Worm (Caenorhabditis elegans) whole organism, young adult: ENCODE results near the gene memo-1.

Experiments used
- B0261.1 ChIP-seq: sonication (generic microtip); optimal IDR thresholded peaks from 2 replicates; lab custom pipeline; 2016; ENCODE audit warnings: mild to moderate bottlenecking, missing genetic modification characterization, moderate library complexity, missing compliant biosample characterization
- C17E4.6 ChIP-seq: fragments of 200-800 bp; sonication (Bioruptor generic); IDR thresholded peaks from 2 replicates; pipeline ENCODE4 v1.3.6; 2022; ENCODE audit warnings: missing genetic modification reagents, missing genetic modification characterization, missing compliant biosample characterization
- F23B12.7 ChIP-seq: sonication (generic microtip); optimal IDR thresholded peaks from 2 replicates; lab custom pipeline; 2017; ENCODE audit warnings: missing genetic modification characterization, mild to moderate bottlenecking, missing compliant biosample characterization, antibody characterized with exemption, moderate library complexity; ENCODE audit not compliant: insufficient read depth
- F33H1.4 ChIP-seq: fragments of 200-800 bp; sonication (Bioruptor generic); IDR thresholded peaks from 2 replicates; pipeline ENCODE4 v1.3.6; 2022; ENCODE audit warnings: missing genetic modification reagents, missing genetic modification characterization, missing compliant biosample characterization
- F37B4.10 ChIP-seq: fragments of 200-800 bp; sonication (Bioruptor generic); IDR thresholded peaks from 2 replicates; pipeline ENCODE4 v1.3.6; 2022; ENCODE audit warnings: missing genetic modification characterization, missing compliant biosample characterization
- F52B5.7 ChIP-seq: sonication (generic microtip); optimal IDR thresholded peaks from 2 replicates; lab custom pipeline; 2016; ENCODE audit warnings: mild to moderate bottlenecking, missing genetic modification characterization, missing compliant biosample characterization
- T26A5.8 ChIP-seq: sonication (generic microtip); optimal IDR thresholded peaks from 2 replicates; lab custom pipeline; 2016; ENCODE audit warnings: missing genetic modification characterization, missing compliant biosample characterization
- Y79H2A.3 ChIP-seq: fragments of 200-800 bp; sonication (Bioruptor generic); conservative IDR thresholded peaks from 2 replicates; pipeline ENCODE4 v1.3.6; 2022; ENCODE audit warnings: missing genetic modification reagents, missing genetic modification characterization, missing compliant biosample characterization
- attf-3 ChIP-seq: fragments of 200-800 bp; sonication (Bioruptor generic); conservative IDR thresholded peaks from 2 replicates; pipeline ENCODE4 v1.3.6; 2022; ENCODE audit warnings: missing genetic modification reagents, missing genetic modification characterization, missing compliant biosample characterization
- bed-2 ChIP-seq: fragments of 200-800 bp; sonication (Bioruptor generic); IDR thresholded peaks from 2 replicates; pipeline ENCODE4 v1.3.6; 2022; ENCODE audit warnings: missing genetic modification reagents, missing genetic modification characterization, missing compliant biosample characterization
- ccch-3 ChIP-seq: fragments of 200-800 bp; sonication (Bioruptor generic); optimal IDR thresholded peaks from 2 replicates; lab custom pipeline; 2018; ENCODE audit warnings: mild to moderate bottlenecking, missing genetic modification characterization, missing compliant biosample characterization
- cebp-2 ChIP-seq: fragments of 200-800 bp; sonication (Bioruptor generic); IDR thresholded peaks from 2 replicates; pipeline ENCODE4 v1.3.6; 2022; ENCODE audit warnings: missing genetic modification characterization, missing compliant biosample characterization
- die-1 ChIP-seq: sonication (generic microtip); optimal IDR thresholded peaks from 2 replicates; lab custom pipeline; 2016; ENCODE audit warnings: missing genotype, mild to moderate bottlenecking, missing genetic modification characterization, missing compliant biosample characterization
- dox-1 ChIP-seq: fragments of 200-800 bp; sonication (Bioruptor generic); IDR thresholded peaks from 2 replicates; pipeline ENCODE4 v1.3.6; 2022; ENCODE audit warnings: missing genetic modification reagents, missing genetic modification characterization, missing compliant biosample characterization
- egl-18 ChIP-seq: fragments of 200-800 bp; sonication (Bioruptor generic); IDR thresholded peaks from 2 replicates; pipeline ENCODE4 v1.3.6; 2022; ENCODE audit warnings: missing genetic modification reagents, missing genetic modification characterization, missing compliant biosample characterization
- egl-44 ChIP-seq: fragments of 200-800 bp; sonication (Bioruptor generic); IDR thresholded peaks from 2 replicates; pipeline ENCODE4 v1.3.6; 2022; ENCODE audit warnings: missing genetic modification reagents, missing genetic modification characterization, missing compliant biosample characterization
- hlh-12 ChIP-seq: sonication (generic microtip); optimal IDR thresholded peaks from 2 replicates; lab custom pipeline; 2016; ENCODE audit warnings: missing genetic modification characterization, missing compliant biosample characterization
- hlh-26 ChIP-seq: fragments of 200-800 bp; sonication (Bioruptor generic); conservative IDR thresholded peaks from 2 replicates; pipeline ENCODE4 v1.3.6; 2022; ENCODE audit warnings: missing genetic modification reagents, missing genetic modification characterization, missing compliant biosample characterization
- hmg-1.2 ChIP-seq: fragments of 200-800 bp; sonication (Bioruptor generic); IDR thresholded peaks from 2 replicates; pipeline ENCODE4 v1.3.6; 2022; ENCODE audit warnings: missing genetic modification reagents, missing genetic modification characterization, missing compliant biosample characterization
- hmg-20 ChIP-seq: fragments of 200-800 bp; sonication (Bioruptor generic); IDR thresholded peaks from 2 replicates; pipeline ENCODE4 v1.3.6; 2022; ENCODE audit warnings: missing genetic modification reagents, missing genetic modification characterization, missing compliant biosample characterization
- hsf-1 ChIP-seq: fragments of 200-800 bp; sonication (Bioruptor generic); IDR thresholded peaks from 2 replicates; pipeline ENCODE4 v1.3.6; 2022; ENCODE audit warnings: missing genetic modification reagents, missing genetic modification characterization, missing compliant biosample characterization
- lin-35 ChIP-seq, 3 experiments: fragments of 150-350 bp in 2 of 3; sonication (generic microtip) in 1 of 3; optimal IDR thresholded peaks; 2 replicates each; lab custom pipeline; 2014 to 2018; ENCODE audit warnings: missing biosample characterization in 3 of 3, missing genetic modification characterization in 3 of 3, missing genetic modification reagents in 3 of 3
- lin-54 ChIP-seq: fragments of 200-800 bp; sonication (Bioruptor generic); optimal IDR thresholded peaks from 2 replicates; lab custom pipeline; 2018; ENCODE audit warnings: mild to moderate bottlenecking, missing genetic modification characterization, missing compliant biosample characterization
- lsl-1 ChIP-seq: fragments of 200-800 bp; sonication (Bioruptor generic); optimal IDR thresholded peaks from 2 replicates; lab custom pipeline; 2018; ENCODE audit warnings: mild to moderate bottlenecking, missing genetic modification characterization, moderate library complexity, missing compliant biosample characterization
- madf-3 ChIP-seq: fragments of 200-800 bp; sonication (Bioruptor generic); IDR thresholded peaks from 2 replicates; pipeline ENCODE4 v1.3.6; 2022; ENCODE audit warnings: missing genetic modification reagents, missing genetic modification characterization, missing compliant biosample characterization
- mes-4 ChIP-seq: sonication (generic microtip); optimal IDR thresholded peaks from 2 replicates; lab custom pipeline; 2016; ENCODE audit warnings: missing genotype, missing genetic modification characterization, missing compliant biosample characterization
- nfya-2 ChIP-seq: fragments of 200-800 bp; sonication (Bioruptor generic); IDR thresholded peaks from 2 replicates; pipeline ENCODE4 v1.3.6; 2022; ENCODE audit warnings: missing genetic modification reagents, missing genetic modification characterization, missing compliant biosample characterization
- pha-4 ChIP-seq: fragments of 150-350 bp; sonication (generic microtip); optimal IDR thresholded peaks from 2 replicates; lab custom pipeline; 2014; ENCODE audit warnings: missing biosample characterization, missing genetic modification reagents, missing genetic modification characterization
- snpc-1.3 ChIP-seq: sonication (generic microtip); optimal IDR thresholded peaks from 2 replicates; lab custom pipeline; 2017; ENCODE audit warnings: missing genetic modification characterization, mild to moderate bottlenecking, missing compliant biosample characterization, antibody characterized with exemption, moderate library complexity, missing genotype, missing genetic modification reagents; ENCODE audit not compliant: insufficient read depth
- snpc-3.4 ChIP-seq: sonication (generic microtip); optimal IDR thresholded peaks from 2 replicates; lab custom pipeline; 2017; ENCODE audit warnings: missing genetic modification characterization, mild to moderate bottlenecking, missing compliant biosample characterization, antibody characterized with exemption, moderate library complexity, missing genotype, missing genetic modification reagents
- somi-1 ChIP-seq: fragments of 200-800 bp; sonication (Bioruptor generic); optimal IDR thresholded peaks from 2 replicates; lab custom pipeline; 2018; ENCODE audit warnings: mild to moderate bottlenecking, missing genetic modification characterization, missing compliant biosample characterization
- tbp1 ChIP-seq: fragments of 200-800 bp; sonication (Bioruptor generic); optimal IDR thresholded peaks from 2 replicates; lab custom pipeline; 2018; ENCODE audit warnings: mild to moderate bottlenecking, missing genetic modification characterization, missing compliant biosample characterization
- tbx-9 ChIP-seq: sonication (generic microtip); optimal IDR thresholded peaks from 2 replicates; lab custom pipeline; 2016; ENCODE audit warnings: borderline replicate concordance, missing genetic modification characterization, inconsistent platforms, missing compliant biosample characterization
- unc-62 ChIP-seq: fragments of 150-350 bp; optimal IDR thresholded peaks from 2 replicates; lab custom pipeline; 2014; ENCODE audit warnings: missing biosample characterization, missing genetic modification reagents, missing genetic modification characterization
- zfh-2 ChIP-seq: fragments of 200-800 bp; sonication (Bioruptor generic); conservative IDR thresholded peaks from 2 replicates; pipeline ENCODE4 v1.3.6; 2022; ENCODE audit warnings: missing genetic modification reagents, missing genetic modification characterization, missing compliant biosample characterization
- ztf-18 ChIP-seq: sonication (generic microtip); optimal IDR thresholded peaks from 2 replicates; lab custom pipeline; 2016; ENCODE audit warnings: missing genotype, mild to moderate bottlenecking, missing genetic modification characterization, missing compliant biosample characterization
- ztf-25 ChIP-seq: fragments of 200-800 bp; sonication (Bioruptor generic); IDR thresholded peaks from 2 replicates; pipeline ENCODE4 v1.3.6; 2022; ENCODE audit warnings: missing genetic modification reagents, missing genetic modification characterization, missing compliant biosample characterization
- ztf-28 ChIP-seq: fragments of 200-800 bp; sonication (Bioruptor generic); IDR thresholded peaks from 2 replicates; pipeline ENCODE4 v1.3.6; 2022; ENCODE audit warnings: missing genetic modification reagents, missing genetic modification characterization, missing compliant biosample characterization
- ztf-3 ChIP-seq: fragments of 200-800 bp; sonication (Bioruptor generic); optimal IDR thresholded peaks from 2 replicates; lab custom pipeline; 2018; ENCODE audit warnings: mild to moderate bottlenecking, missing genetic modification characterization, missing compliant biosample characterization
- ztf-6 ChIP-seq: fragments of 200-800 bp; sonication (Bioruptor generic); IDR thresholded peaks from 2 replicates; pipeline ENCODE4 v1.3.6; 2022; ENCODE audit warnings: missing genetic modification reagents, missing genetic modification characterization, missing compliant biosample characterization

Gene memo-1

DNA sequence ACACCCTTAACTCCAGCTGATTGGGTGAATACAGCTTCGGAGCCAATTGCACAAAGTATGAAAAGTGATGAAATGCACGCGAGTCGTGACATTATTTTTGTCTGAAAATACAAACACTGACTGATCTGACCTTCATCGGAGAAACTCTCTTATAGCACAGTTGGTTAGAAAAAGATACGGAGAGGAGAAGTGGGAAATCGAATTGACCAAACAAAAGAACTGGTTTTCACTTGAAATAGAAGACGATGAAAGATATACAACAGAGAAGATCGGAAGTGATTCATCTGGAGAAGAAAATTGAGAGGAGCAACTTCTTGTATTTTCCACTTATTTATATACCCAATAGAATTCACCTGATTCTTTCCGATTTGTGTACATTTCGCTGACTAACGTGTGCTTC lies 9.2 kb downstream of the memo-1 start, which contains the start of gene ttr-33:
TSS of gene ttr-33 (minus strand) at position 101 of the 400 bp plus-strand sequence.
- TF ChIP-seq T26A5.8, result no peak
- TF ChIP-seq nfya-2 (GFP tag; lab: Robert Waterston, UW), result no peak
- no peak for TF ChIP-seq hmg-20 (GFP tag; lab: Robert Waterston, UW)

DNA sequence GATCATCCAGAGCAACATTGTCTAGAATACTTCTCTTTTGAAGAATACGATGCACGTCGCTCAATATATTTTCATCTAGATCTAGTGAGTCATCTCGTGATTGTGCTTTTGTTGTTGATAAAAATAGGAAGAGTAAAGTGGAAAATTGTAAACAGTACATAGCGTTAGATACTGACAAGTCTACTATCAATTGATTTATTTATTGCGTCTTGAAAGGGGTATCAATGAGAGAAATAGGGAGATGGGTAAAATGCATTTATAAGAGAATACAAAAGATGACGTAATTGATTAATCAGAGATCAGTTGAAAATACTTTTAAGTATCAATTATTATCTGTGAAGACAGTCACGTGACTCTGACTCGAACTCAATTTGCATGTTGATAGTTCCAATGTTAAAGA lies 10.1 kb downstream of the memo-1 start, which contains the start of gene txt-5:
TSS of gene txt-5 (minus strand) at position 224 of the 400 bp plus-strand sequence.
- TF ChIP-seq lin-35 (GFP tag; optimal IDR thresholded peaks at IDR 0.05; lab: Kevin White, UChicago), result no peak
- TF ChIP-seq mes-4, result no peak
- TF ChIP-seq ztf-6 (GFP tag; lab: Robert Waterston, UW), result no peak
- TF ChIP-seq, all 124 proteins: peak for 0

DNA sequence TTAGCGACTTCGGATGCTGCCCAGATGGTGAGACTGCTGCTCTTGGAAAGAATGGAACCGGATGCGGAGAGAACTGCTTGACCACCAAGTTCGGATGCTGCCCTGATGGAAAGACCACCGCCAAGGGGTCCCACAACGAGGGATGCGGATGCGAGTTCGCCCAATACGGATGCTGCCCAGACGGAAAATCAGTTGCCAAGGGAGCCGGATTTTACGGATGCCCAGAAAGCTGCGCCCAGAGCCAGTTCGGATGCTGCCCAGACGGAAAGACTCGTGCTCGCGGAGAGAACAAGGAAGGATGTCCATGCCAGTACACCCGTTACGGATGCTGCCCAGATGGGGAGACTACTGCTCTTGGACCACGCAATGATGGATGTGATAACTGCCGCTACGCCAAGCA lies 16.0 kb downstream of the memo-1 start:
- 0 out of 2 replicates have a peak, but pooled peaks have one; percentile 29 for TF ChIP-seq F37B4.10 (GFP tag; lab: Robert Waterston, UW)
- 0 out of 2 replicates have a peak, but pooled peaks have one; percentile 24 for TF ChIP-seq dox-1 (GFP tag; lab: Robert Waterston, UW)
- 0 out of 2 replicates have a peak, but pooled peaks have one; percentile 19 for TF ChIP-seq ztf-28 (GFP tag; lab: Robert Waterston, UW)
- TF ChIP-seq zfh-2 (GFP tag; lab: Robert Waterston, UW), result peak; percentile 84
- TF ChIP-seq cebp-2 (GFP tag; lab: Robert Waterston, UW), result no peak
- TF ChIP-seq tbx-9 (tag; lab: Kevin White, UChicago), result no peak

DNA sequence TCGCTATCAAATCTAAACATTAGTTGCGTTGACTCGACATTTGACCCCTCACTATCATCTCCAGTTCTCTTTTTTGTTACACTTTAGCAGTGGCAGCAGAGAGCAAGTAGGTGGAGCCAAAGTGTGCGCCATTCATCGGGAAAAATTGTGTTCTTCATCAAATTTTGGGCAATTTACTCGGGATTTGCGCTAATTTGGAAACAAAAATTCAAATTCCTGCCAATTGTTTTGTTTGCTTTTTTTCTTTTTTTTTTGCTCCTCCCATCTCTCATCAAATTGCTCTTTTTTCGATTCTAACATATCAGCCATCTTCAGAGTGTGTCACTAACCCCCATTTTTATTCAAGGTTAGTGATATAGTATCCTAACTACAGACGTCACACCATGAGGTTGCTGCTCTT lies 20.1 kb downstream of the memo-1 start, which contains the start of gene mig-6:
TSS of gene mig-6 (plus strand) at position 301 of the 400 bp plus-strand sequence.
- TF ChIP-seq unc-62, result no peak
- TF ChIP-seq B0261.1 (tag; lab: Kevin White, UChicago), result no peak
- TF ChIP-seq F33H1.4 (GFP tag; lab: Robert Waterston, UW), result no peak
- no peak for TF ChIP-seq die-1
- TF ChIP-seq Y79H2A.3, result no peak
- no peak for TF ChIP-seq snpc-3.4 (tag; lab: Kevin White, UChicago)
- TF ChIP-seq tbp1 (GFP tag; lab: Kevin White, UChicago), result no peak
- no peak for TF ChIP-seq dox-1 (GFP tag; lab: Robert Waterston, UW)
- TF ChIP-seq pha-4 (tag; lab: Kevin White, UChicago), result no peak
- TF ChIP-seq ccch-3 (GFP tag; lab: Kevin White, UChicago), result no peak
- TF ChIP-seq hsf-1, result no peak
- TF ChIP-seq lsl-1 (GFP tag; lab: Kevin White, UChicago), result no peak
- TF ChIP-seq ztf-25, result no peak
- TF ChIP-seq, all 124 proteins: peak for 0

DNA sequence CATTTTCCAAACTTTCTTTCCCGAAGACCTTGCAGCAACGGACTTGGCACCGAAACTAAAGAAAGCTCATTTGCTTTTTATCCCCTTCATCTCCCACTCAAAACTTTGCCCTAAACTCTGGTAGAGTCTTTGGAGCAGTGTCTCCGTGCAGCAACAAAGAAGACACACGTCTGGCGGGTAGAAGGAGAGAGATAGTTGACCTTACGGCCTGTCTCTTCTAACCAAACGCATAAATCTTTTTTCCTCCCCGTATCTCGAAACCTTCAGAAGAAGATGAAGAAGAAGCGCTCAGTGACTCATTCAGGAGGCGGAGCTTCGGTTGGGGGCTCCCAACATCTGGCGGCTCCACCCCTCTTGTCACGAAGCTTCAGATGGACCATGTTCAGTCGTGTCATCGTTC lies 20.6 kb downstream of the memo-1 start:
- TF ChIP-seq hlh-12 (tag; lab: Kevin White, UChicago), result no peak
- no peak for TF ChIP-seq attf-3
- TF ChIP-seq C17E4.6 (GFP tag; lab: Robert Waterston, UW), result no peak
- TF ChIP-seq ztf-18, result no peak
- no peak for TF ChIP-seq Y79H2A.3
- no peak for TF ChIP-seq hlh-26
- no peak for TF ChIP-seq ztf-3
- TF ChIP-seq ztf-25, result no peak
- TF ChIP-seq hmg-1.2, result no peak
- no peak for TF ChIP-seq F37B4.10 (GFP tag; lab: Robert Waterston, UW)
- no peak for TF ChIP-seq F52B5.7 (tag; lab: Kevin White, UChicago)
- TF ChIP-seq somi-1, result no peak
- no peak for TF ChIP-seq egl-18
- TF ChIP-seq snpc-1.3, result no peak
- TF ChIP-seq lin-54 (GFP tag; lab: Kevin White, UChicago), result no peak
- no peak for TF ChIP-seq B0261.1 (tag; lab: Kevin White, UChicago)
- no peak for TF ChIP-seq madf-3 (GFP tag; lab: Robert Waterston, UW)
- no peak for TF ChIP-seq egl-44 (GFP tag; lab: Robert Waterston, UW)
- TF ChIP-seq F23B12.7 (tag; lab: Kevin White, UChicago), result no peak
- TF ChIP-seq bed-2 (GFP tag; lab: Robert Waterston, UW), result no peak
